Worm (Caenorhabditis elegans) whole organism, L3 larva: ENCODE data around the gene egl-18.

Experiments used
- ZK546.5 ChIP-seq: sonication (generic microtip); optimal IDR thresholded peaks from 2 replicates; lab custom pipeline; 2017; ENCODE audit warnings: missing biosample characterization, missing genetic modification characterization
- ceh-82 ChIP-seq: fragments of 150-350 bp; optimal IDR thresholded peaks from 2 replicates; lab custom pipeline; 2014; ENCODE audit warnings: missing biosample characterization, missing genetic modification characterization
- nfya-1 ChIP-seq: sonication (generic microtip); optimal IDR thresholded peaks from 2 replicates; lab custom pipeline; 2017; ENCODE audit warnings: missing genetic modification characterization, mild to moderate bottlenecking, missing compliant biosample characterization, antibody characterized with exemption, moderate library complexity; ENCODE audit not compliant: insufficient read depth

- TF ChIP-seq ceh-82 (no peak), ZK546.5 (tag; lab: Kevin White, UChicago) (no peak), nfya-1 (tag; lab: Kevin White, UChicago) (peak; percentile 5)
Measured at ce11 chrIV:1923722-1924121, 21.6 kb downstream of the egl-18 start, which contains the start of gene denn-4.
